In genomic region chrIV:1510241-1510640, ce11 we compare ENCODE assay signal across 5 worm cellular contexts.
TF ChIP-seq lines count a peak whose summit lies in the region.

Gene txt-4 (plus strand): TSS chrIV:1510564.

TF ChIP-seq in whole organism, L1 larva, 84 proteins besides CTCF, POLR2A, EP300 and RAD21:
- TF ChIP-seq fkh-4 (tag; optimal IDR thresholded peaks at IDR 0.05; lab: Kevin White, UChicago; ENCODE audit: borderline replicate concordance) (no peak), elt-2 (tag; optimal IDR thresholded peaks at IDR 0.05; lab: Kevin White, UChicago) (peak; percentile 55), nhr-84 (tag; optimal IDR thresholded peaks at IDR 0.05; lab: Kevin White, UChicago) (no peak), nhr-11 (tag; optimal IDR thresholded peaks at IDR 0.05; lab: Kevin White, UChicago) (no peak)

TF ChIP-seq in whole organism, L2 larva, 48 proteins besides CTCF, POLR2A, EP300 and RAD21:
- TF ChIP-seq snpc-4 (tag; optimal IDR thresholded peaks at IDR 0.05; lab: Kevin White, UChicago) (no peak), nhr-10 (tag; optimal IDR thresholded peaks at IDR 0.05; lab: Kevin White, UChicago) (no peak), R02D3.7 (tag; optimal IDR thresholded peaks at IDR 0.05; lab: Kevin White, UChicago) (no peak), lin-13 (GFP tag; optimal IDR thresholded peaks at IDR 0.05; lab: Kevin White, UChicago) (no peak), fos-1 (tag; optimal IDR thresholded peaks at IDR 0.05; lab: Kevin White, UChicago) (peak; percentile 15), crh-2 (tag; optimal IDR thresholded peaks at IDR 0.05; lab: Kevin White, UChicago) (peak; percentile 11)

TF ChIP-seq in whole organism, L3 larva, 47 proteins besides CTCF, POLR2A, EP300 and RAD21:
- TF ChIP-seq pha-4 (tag; optimal IDR thresholded peaks at IDR 0.05; lab: Kevin White, UChicago) (peak; percentile 40), fkh-2 (tag; optimal IDR thresholded peaks at IDR 0.05; lab: Kevin White, UChicago) (no peak), nhr-77 (tag; optimal IDR thresholded peaks at IDR 0.05; lab: Kevin White, UChicago) (no peak), pqm-1 (tag; optimal IDR thresholded peaks at IDR 0.05; lab: Kevin White, UChicago) (peak; percentile 29), ceh-28 (tag; optimal IDR thresholded peaks at IDR 0.05; lab: Kevin White, UChicago) (no peak), elt-2 (tag; optimal IDR thresholded peaks at IDR 0.05; lab: Kevin White, UChicago) (peak; percentile 73)

TF ChIP-seq in whole organism, L4 larva, 104 proteins besides CTCF, POLR2A, EP300 and RAD21:
- TF ChIP-seq F26F4.8 (GFP tag; conservative IDR thresholded peaks at IDR 0.05; lab: Robert Waterston, UW) (no peak), zfp-3 (GFP tag; conservative IDR thresholded peaks at IDR 0.05; lab: Robert Waterston, UW) (no peak), mes-2 (tag; optimal IDR thresholded peaks at IDR 0.05; lab: Kevin White, UChicago; ENCODE audit: poor library complexity, severe bottlenecking) (no peak), hlh-30 (tag; optimal IDR thresholded peaks at IDR 0.05; lab: Kevin White, UChicago; ENCODE audit: insufficient read depth) (no peak), dmd-9 (GFP tag; IDR thresholded peaks at IDR 0.05; lab: Robert Waterston, UW) (no peak), mep-1 (tag; optimal IDR thresholded peaks at IDR 0.05; lab: Kevin White, UChicago) (no peak), daf-8 (GFP tag; IDR thresholded peaks at IDR 0.05; lab: Robert Waterston, UW) (no peak), php-3 (GFP tag; IDR thresholded peaks at IDR 0.05; lab: Robert Waterston, UW) (peak; percentile 77), egl-27 (tag; optimal IDR thresholded peaks at IDR 0.05; lab: Kevin White, UChicago) (no peak), Y48G9A.11 (GFP tag; IDR thresholded peaks at IDR 0.05; lab: Robert Waterston, UW) (no peak), nhr-10 (tag; optimal IDR thresholded peaks at IDR 0.05; lab: Kevin White, UChicago) (no peak), dmd-6 (GFP tag; IDR thresholded peaks at IDR 0.05; lab: Robert Waterston, UW) (peak; percentile 62), nhr-11 (tag; optimal IDR thresholded peaks at IDR 0.05; lab: Kevin White, UChicago) (no peak), skn-1 (tag; optimal IDR thresholded peaks at IDR 0.05; lab: Kevin White, UChicago) (no peak), ceh-62 (tag; optimal IDR thresholded peaks at IDR 0.05; lab: Kevin White, UChicago) (no peak), fos-1 (tag; optimal IDR thresholded peaks at IDR 0.05; lab: Kevin White, UChicago) (no peak), gei-8 (GFP tag; optimal IDR thresholded peaks at IDR 0.05; lab: Kevin White, UChicago) (no peak), nhr-25 (tag; optimal IDR thresholded peaks at IDR 0.05; lab: Kevin White, UChicago; ENCODE audit: borderline replicate concordance, insufficient read depth) (no peak), pqm-1 (tag; optimal IDR thresholded peaks at IDR 0.05; lab: Kevin White, UChicago) (peak; percentile 22), ceh-44 (GFP tag; IDR thresholded peaks at IDR 0.05; lab: Robert Waterston, UW) (no peak), nhr-48 (tag; optimal IDR thresholded peaks at IDR 0.05; lab: Kevin White, UChicago) (no peak), daf-16 (GFP tag; optimal IDR thresholded peaks at IDR 0.05; lab: Kevin White, UChicago) (no peak), daf-16 (tag; optimal IDR thresholded peaks at IDR 0.05; lab: Kevin White, UChicago) (peak; percentile 61), lin-39 (tag; optimal IDR thresholded peaks at IDR 0.05; lab: Kevin White, UChicago) (no peak), unc-39 (tag; optimal IDR thresholded peaks at IDR 0.05; lab: Kevin White, UChicago) (no peak), nhr-77 (tag; optimal IDR thresholded peaks at IDR 0.05; lab: Kevin White, UChicago) (no peak), dve-1 (tag; optimal IDR thresholded peaks at IDR 0.05; lab: Kevin White, UChicago; ENCODE audit: insufficient read depth) (peak; percentile 23), F44E2.7 (GFP tag; IDR thresholded peaks at IDR 0.05; lab: Robert Waterston, UW) (no peak), lsy-2 (tag; optimal IDR thresholded peaks at IDR 0.05; lab: Kevin White, UChicago) (peak in 1 of 2 experiments; percentile 11), mxl-3 (GFP tag; optimal IDR thresholded peaks at IDR 0.05; lab: Kevin White, UChicago) (no peak), ztf-7 (tag; optimal IDR thresholded peaks at IDR 0.05; lab: Kevin White, UChicago) (no peak), aha-1 (tag; lab: Kevin White, UChicago) (no peak), nhr-28 (tag; optimal IDR thresholded peaks at IDR 0.05; lab: Kevin White, UChicago) (peak; percentile 35), hlh-11 (tag; optimal IDR thresholded peaks at IDR 0.05; lab: Kevin White, UChicago) (no peak), lin-38 (GFP tag; IDR thresholded peaks at IDR 0.05; lab: Robert Waterston, UW) (no peak), ceh-28 (tag; optimal IDR thresholded peaks at IDR 0.05; lab: Kevin White, UChicago) (no peak), daf-12 (tag; optimal IDR thresholded peaks at IDR 0.05; lab: Kevin White, UChicago) (no peak)

TF ChIP-seq in whole organism, young adult, 124 proteins besides CTCF, POLR2A, EP300 and RAD21:
- TF ChIP-seq nhr-80 (tag; optimal IDR thresholded peaks at IDR 0.05; lab: Kevin White, UChicago) (peak; percentile 24), ceh-27 (GFP tag; optimal IDR thresholded peaks at IDR 0.05; lab: Kevin White, UChicago) (no peak), F55B11.4 (tag; optimal IDR thresholded peaks at IDR 0.05; lab: Kevin White, UChicago; ENCODE audit: borderline replicate concordance, insufficient read depth) (no peak)
